Worm (Caenorhabditis elegans): ENCODE results near the gene kcc-3.
"Not testable (repeated sequence)": the region's sequence is repeated elsewhere in the genome, so short reads cannot be mapped to it uniquely, and the experiment has no call there.

The kcc-3 gene

ce11 chrII:7434958-7435357 is 876 bp upstream of the kcc-3 start, which contains the start of gene K02A2.1:
TSS of gene K02A2.1 (plus strand) at chrII:7435258.
- TF ChIP-seq irx-1 (tag; optimal IDR thresholded peaks at IDR 0.05); zip-4 (GFP tag; optimal IDR thresholded peaks at IDR 0.05); Y116A8C.19 (tag; optimal IDR thresholded peaks at IDR 0.05; ENCODE audit: borderline replicate concordance): not testable (repeated sequence)

DNA sequence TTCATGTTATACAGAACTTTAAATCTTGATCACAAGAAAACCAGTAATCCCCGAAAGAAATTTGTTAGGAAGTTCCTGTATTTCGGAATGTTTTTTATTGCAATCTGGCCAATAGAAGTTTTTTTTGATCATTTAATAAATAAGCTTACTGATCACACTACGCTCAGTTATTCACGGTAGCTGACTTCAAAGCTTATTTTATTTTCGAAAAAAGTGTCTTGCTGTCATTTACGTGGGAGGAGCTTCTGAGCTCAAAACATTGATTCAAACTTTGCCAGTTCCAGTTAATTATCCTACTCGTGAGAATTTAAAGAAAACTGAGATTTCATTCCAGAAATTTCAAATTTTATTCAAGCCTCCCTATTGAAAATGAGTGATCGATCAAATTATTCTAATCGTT is 1.8 kb downstream of the kcc-3 start, which contains the start of gene srd-54:
srd-54 (plus strand) TSS at position 301 of the 400 bp plus-strand sequence.
- TF ChIP-seq lin-35 (GFP tag; optimal IDR thresholded peaks at IDR 0.05) (no peak), zag-1 (tag; optimal IDR thresholded peaks at IDR 0.05) (no peak), nhr-85 (tag) (no peak), efl-3 (GFP tag; optimal IDR thresholded peaks at IDR 0.05) (no peak), xbp-1 (tag; optimal IDR thresholded peaks at IDR 0.05) (no peak), dsc-1 (tag; optimal IDR thresholded peaks at IDR 0.05) (no peak)

- TF ChIP-seq zag-1 (tag; optimal IDR thresholded peaks at IDR 0.05) = no peak
- no peak for TF ChIP-seq ztf-4 (tag; optimal IDR thresholded peaks at IDR 0.05)
- TF ChIP-seq lsy-2 (tag; optimal IDR thresholded peaks at IDR 0.05) = peak in 1 of 2 experiments; percentile 51
- no peak for TF ChIP-seq unc-86 (tag; optimal IDR thresholded peaks at IDR 0.05)
- TF ChIP-seq lin-35 (GFP tag; optimal IDR thresholded peaks at IDR 0.05) = peak in 1 of 2 experiments; percentile 39
- peak; percentile 56 for TF ChIP-seq elt-2 (tag; optimal IDR thresholded peaks at IDR 0.05)
- TF ChIP-seq elt-3 (tag; optimal IDR thresholded peaks at IDR 0.05) = peak in 1 of 6 experiments; percentile 59
- TF ChIP-seq swsn-7 (tag; optimal IDR thresholded peaks at IDR 0.05) = no peak
- no peak for TF ChIP-seq nhr-11 (tag; optimal IDR thresholded peaks at IDR 0.05)
- TF ChIP-seq nhr-20 (tag; optimal IDR thresholded peaks at IDR 0.05) = peak; percentile 32
- TF ChIP-seq sptf-1 (tag; optimal IDR thresholded peaks at IDR 0.05) = no peak
- no peak for TF ChIP-seq unc-130 (tag; optimal IDR thresholded peaks at IDR 0.05)
- TF ChIP-seq ceh-8 (GFP tag; optimal IDR thresholded peaks at IDR 0.05) = no peak
- no peak for TF ChIP-seq pag-3 (tag; optimal IDR thresholded peaks at IDR 0.05; ENCODE audit: borderline replicate concordance, insufficient read depth)
- TF ChIP-seq unc-30 (tag; optimal IDR thresholded peaks at IDR 0.05) = no peak
Measured at ce11 chrII:7420796-7421386, 13.2 kb downstream of the kcc-3 start.

ce11 chrII:7420157-7420556 is 13.9 kb downstream of the kcc-3 start:
- peak; percentile 11 for TF ChIP-seq nhr-71 (tag; optimal IDR thresholded peaks at IDR 0.05)
- TF ChIP-seq skn-1 (tag; optimal IDR thresholded peaks at IDR 0.05) = no peak
- TF ChIP-seq rnt-1 (tag; optimal IDR thresholded peaks at IDR 0.05) = no peak
- no peak for TF ChIP-seq irx-1 (tag; optimal IDR thresholded peaks at IDR 0.05)
- TF ChIP-seq fkh-4 (tag; optimal IDR thresholded peaks at IDR 0.05; ENCODE audit: borderline replicate concordance) = no peak
- TF ChIP-seq blmp-1 (tag; optimal IDR thresholded peaks at IDR 0.05) = peak; percentile 16
- TF ChIP-seq egl-27 (tag; optimal IDR thresholded peaks at IDR 0.05) = no peak
- TF ChIP-seq dpl-1 (GFP tag; optimal IDR thresholded peaks at IDR 0.05) = no peak
- TF ChIP-seq nhr-20 (tag; optimal IDR thresholded peaks at IDR 0.05) = peak; percentile 21
- no peak for TF ChIP-seq sox-4 (tag; optimal IDR thresholded peaks at IDR 0.05)
- TF ChIP-seq mef-2 (tag; optimal IDR thresholded peaks at IDR 0.05) = no peak
- TF ChIP-seq ceh-82 (tag; optimal IDR thresholded peaks at IDR 0.05) = no peak
- TF ChIP-seq egl-13 (tag; optimal IDR thresholded peaks at IDR 0.05) = no peak
- no peak for TF ChIP-seq hlh-17 (GFP tag; optimal IDR thresholded peaks at IDR 0.05; ENCODE audit: borderline replicate concordance)
- TF ChIP-seq lin-15B (tag; optimal IDR thresholded peaks at IDR 0.05) = no peak
- TF ChIP-seq grh-1 (GFP tag; IDR thresholded peaks at IDR 0.05) = no peak
- no peak for TF ChIP-seq hpl-2 (GFP tag; optimal IDR thresholded peaks at IDR 0.05)
- TF ChIP-seq C34B4.2 (tag; optimal IDR thresholded peaks at IDR 0.05) = no peak
- no peak for TF ChIP-seq mab-9 (GFP tag; IDR thresholded peaks at IDR 0.05)
- peak; percentile 39 for TF ChIP-seq nhr-85 (tag)
- TF ChIP-seq elt-3 (tag; optimal IDR thresholded peaks at IDR 0.05) = peak in 1 of 6 experiments; percentile 0
- no peak for TF ChIP-seq unc-30 (tag; optimal IDR thresholded peaks at IDR 0.05)
- TF ChIP-seq ceh-90 (tag; optimal IDR thresholded peaks at IDR 0.05) = no peak
- TF ChIP-seq elt-2 (tag; optimal IDR thresholded peaks at IDR 0.05) = peak; percentile 13
- no peak for TF ChIP-seq fkh-8 (tag; optimal IDR thresholded peaks at IDR 0.05)
- TF ChIP-seq nhr-12 (tag; optimal IDR thresholded peaks at IDR 0.05) = no peak
- no peak for TF ChIP-seq lsy-2 (tag; optimal IDR thresholded peaks at IDR 0.05)
- TF ChIP-seq vab-15 (tag; optimal IDR thresholded peaks at IDR 0.05) = no peak
- no peak for TF ChIP-seq mdl-1 (tag; optimal IDR thresholded peaks at IDR 0.05)
- no peak for TF ChIP-seq nhr-237 (tag; optimal IDR thresholded peaks at IDR 0.05)

Measured in whole organism, L1 larva.